Fruit fly (Drosophila melanogaster) whole organism, embryonic: ENCODE data around the gene Sec13.

Experiments
- Blimp-1 ChIP-seq: fragments of 200-800 bp; sonication (Bioruptor generic); optimal IDR thresholded peaks from 3 replicates; lab custom pipeline; 2018; ENCODE audit warnings: missing biosample characterization, missing genetic modification characterization, mild to moderate bottlenecking, moderate library complexity, missing genetic modification reagents
- CG11398 ChIP-seq: fragments of 200-800 bp; sonication (Bioruptor generic); optimal IDR thresholded peaks from 2 replicates; lab custom pipeline; 2016; ENCODE audit warnings: missing biosample characterization, missing genetic modification characterization
- CG11504 ChIP-seq: fragments of 200-800 bp; sonication (Bioruptor generic); optimal IDR thresholded peaks from 3 replicates; lab custom pipeline; 2019; ENCODE audit warnings: missing biosample characterization, mild to moderate bottlenecking, missing genetic modification characterization, moderate library complexity
- CG1647 ChIP-seq: fragments of 200-800 bp; sonication (Bioruptor generic); optimal IDR thresholded peaks from 3 replicates; lab custom pipeline; 2016; ENCODE audit warnings: missing biosample characterization, missing genetic modification characterization
- CG16779 ChIP-seq: fragments of 200-800 bp; sonication (Bioruptor generic); IDR thresholded peaks from 2 replicates; pipeline ENCODE4 v1.3.6; 2022; ENCODE audit warnings: missing biosample characterization, missing genetic modification characterization
- CG17328 ChIP-seq: fragments of 200-800 bp; sonication (Bioruptor generic); IDR thresholded peaks from 2 replicates; pipeline ENCODE4 v1.3.6; 2022; ENCODE audit warnings: missing biosample characterization, missing genetic modification characterization
- CG17568 ChIP-seq: fragments of 200-800 bp; sonication (Bioruptor generic); optimal IDR thresholded peaks from 2 replicates; lab custom pipeline; 2018; ENCODE audit warnings: missing biosample characterization, mild to moderate bottlenecking, missing genetic modification characterization, moderate library complexity
- CG4282 ChIP-seq: fragments of 200-800 bp; sonication (Bioruptor generic); optimal IDR thresholded peaks from 2 replicates; lab custom pipeline; 2016; ENCODE audit warnings: missing biosample characterization, missing genetic modification characterization
- CG4854 ChIP-seq: fragments of 200-800 bp; sonication (Bioruptor generic); optimal IDR thresholded peaks from 2 replicates; lab custom pipeline; 2016; ENCODE audit warnings: missing biosample characterization, missing genetic modification characterization, inconsistent platforms
- CG7556 ChIP-seq: fragments of 200-800 bp; sonication (Bioruptor generic); optimal IDR thresholded peaks from 2 replicates; lab custom pipeline; 2017; ENCODE audit warnings: missing biosample characterization, mild to moderate bottlenecking, missing genetic modification characterization
- Hr78 ChIP-seq, 2 experiments: fragments of 200-800 bp in 1 of 2; fragments of >200 bp in 1 of 2; sonication (Bioruptor generic) in 1 of 2; optimal IDR thresholded peaks; 2 replicates each; lab custom pipeline; 2017 to 2019; ENCODE audit warnings: missing biosample characterization in 2 of 2, missing genetic modification characterization in 2 of 2, mild to moderate bottlenecking in 1 of 2, moderate library complexity in 1 of 2
- Poxn ChIP-seq: fragments of 200-800 bp; sonication (Bioruptor generic); IDR thresholded peaks from 2 replicates; pipeline ENCODE4 v1.3.6; 2022; ENCODE audit warnings: missing biosample characterization, missing genetic modification characterization
- YL-1 ChIP-seq: fragments of 200-800 bp; sonication (Bioruptor generic); optimal IDR thresholded peaks from 3 replicates; lab custom pipeline; 2017; ENCODE audit warnings: missing biosample characterization, mild to moderate bottlenecking, missing genetic modification characterization
- danr ChIP-seq: fragments of 200-800 bp; sonication (Bioruptor generic); IDR thresholded peaks from 2 replicates; pipeline ENCODE4 v1.3.6; 2022; ENCODE audit warnings: missing biosample characterization, missing genetic modification characterization

DNA sequence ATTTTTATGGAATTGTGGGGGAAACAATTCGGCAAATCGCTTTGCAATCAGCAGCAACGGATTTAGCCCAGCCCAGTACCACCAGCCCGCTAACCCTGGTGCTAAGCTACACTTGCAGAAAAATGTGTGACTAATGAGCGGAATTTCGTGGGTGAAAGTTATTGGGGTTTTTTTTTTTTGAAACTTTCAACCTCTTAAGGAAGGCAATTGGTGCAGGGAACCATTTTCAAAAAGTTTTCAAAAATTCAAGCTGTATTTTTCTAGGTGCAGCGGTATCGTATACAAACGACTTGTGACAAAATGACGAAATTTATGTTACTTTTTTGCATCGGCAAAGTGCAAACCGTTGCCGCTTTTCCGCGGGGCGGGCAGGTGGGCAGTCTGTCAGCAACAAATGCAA is 42.9 kb downstream of the Sec13 start:
- no peak for TF ChIP-seq danr (GFP tag; lab: Robert Waterston, UW)
- TF ChIP-seq CG17568 (GFP tag; lab: Kevin White, UChicago), result no peak
- TF ChIP-seq Blimp-1 (GFP tag; lab: Kevin White, UChicago), result no peak
- TF ChIP-seq YL-1 (GFP tag; lab: Kevin White, UChicago), result no peak
- no peak for TF ChIP-seq CG4282 (GFP tag; lab: Kevin White, UChicago)
- TF ChIP-seq CG17328 (GFP tag; lab: Robert Waterston, UW), result no peak
- no peak for TF ChIP-seq CG11504 (tag; lab: Kevin White, UChicago)
- TF ChIP-seq Poxn (GFP tag; lab: Robert Waterston, UW), result no peak
- no peak for TF ChIP-seq Hr78 (GFP tag; optimal IDR thresholded peaks at IDR 0.05; lab: Kevin White, UChicago)
- no peak for TF ChIP-seq CG1647 (GFP tag; lab: Kevin White, UChicago)
- TF ChIP-seq CG7556 (GFP tag; lab: Kevin White, UChicago), result no peak
- no peak for TF ChIP-seq CG4854 (GFP tag; lab: Kevin White, UChicago)
- TF ChIP-seq CG16779 (GFP tag; lab: Robert Waterston, UW), result no peak
- no peak for TF ChIP-seq CG11398 (GFP tag; lab: Kevin White, UChicago)
